Worm (Caenorhabditis elegans) whole organism, L1 larva: ENCODE measurements around the gene C36E6.8.
A peak's percentile ranks its signal among the peaks of the same experiment; 100 is the strongest.

Source experiments
- C04F5.9 ChIP-seq: sonication (generic microtip); optimal IDR thresholded peaks from 2 replicates; lab custom pipeline; 2016; ENCODE audit warnings: missing genetic modification characterization, missing compliant biosample characterization
- C16A3.4 ChIP-seq: fragments of 150-350 bp; optimal IDR thresholded peaks from 2 replicates; lab custom pipeline; 2014; ENCODE audit warnings: missing biosample characterization, missing genetic modification characterization
- C34B4.2 ChIP-seq: sonication (generic microtip); optimal IDR thresholded peaks from 2 replicates; lab custom pipeline; 2017; ENCODE audit warnings: mild to moderate bottlenecking, missing genetic modification characterization, missing compliant biosample characterization
- F16B12.6 ChIP-seq: fragments of 150-350 bp; optimal IDR thresholded peaks from 2 replicates; lab custom pipeline; 2014; ENCODE audit warnings: missing biosample characterization, missing genetic modification characterization
- aha-1 ChIP-seq: fragments of 150-350 bp; optimal IDR thresholded peaks from 2 replicates; lab custom pipeline; 2014; ENCODE audit warnings: missing biosample characterization, missing genetic modification characterization
- alr-1 ChIP-seq: fragments of 200-800 bp; sonication (Bioruptor generic); optimal IDR thresholded peaks from 2 replicates; lab custom pipeline; 2018; ENCODE audit warnings: borderline replicate concordance, mild to moderate bottlenecking, missing genetic modification characterization, missing compliant biosample characterization
- ceh-8 ChIP-seq: fragments of 200-800 bp; sonication (Bioruptor generic); optimal IDR thresholded peaks from 2 replicates; lab custom pipeline; 2018; ENCODE audit warnings: mild to moderate bottlenecking, missing genetic modification characterization, moderate library complexity, missing compliant biosample characterization
- ceh-88 ChIP-seq: fragments of 200-800 bp; sonication (Bioruptor generic); IDR thresholded peaks from 2 replicates; pipeline ENCODE4 v1.3.6; 2022; ENCODE audit warnings: missing genetic modification characterization, missing compliant biosample characterization
- ces-1 ChIP-seq: fragments of 150-350 bp; optimal IDR thresholded peaks from 2 replicates; lab custom pipeline; 2014; ENCODE audit warnings: missing biosample characterization, missing genetic modification reagents, missing genetic modification characterization
- dpl-1 ChIP-seq, 3 experiments: fragments of 150-350 bp in 2 of 3; sonication (generic microtip) in 1 of 3; optimal IDR thresholded peaks; 2 replicates each; lab custom pipeline; 2014 to 2017; ENCODE audit warnings: missing biosample characterization in 3 of 3, missing genetic modification characterization in 3 of 3, missing genetic modification reagents in 3 of 3
- dsc-1 ChIP-seq: sonication (generic microtip); optimal IDR thresholded peaks from 2 replicates; lab custom pipeline; 2016; ENCODE audit warnings: mild to moderate bottlenecking, missing genetic modification characterization, missing compliant biosample characterization
- efl-1 ChIP-seq, 4 experiments: fragments of 150-350 bp; optimal IDR thresholded peaks in 3 of 4; peaks in 1 of 4; 1 replicate in 1 of 4; 2 replicates in 3 of 4; lab custom pipeline; 2014; ENCODE audit warnings: missing biosample characterization in 2 of 4, missing genetic modification characterization in 2 of 4, missing genetic modification reagents in 2 of 4
- egl-13 ChIP-seq: sonication (generic microtip); optimal IDR thresholded peaks from 2 replicates; lab custom pipeline; 2016; ENCODE audit warnings: missing genotype, missing genetic modification reagents, missing genetic modification characterization, missing compliant biosample characterization
- egl-27 ChIP-seq, 2 experiments: fragments of 150-350 bp in 1 of 2; sonication (generic microtip); optimal IDR thresholded peaks; 3 replicates each; lab custom pipeline; 2017 to 2018; ENCODE audit warnings: missing biosample characterization in 2 of 2, missing genetic modification characterization in 2 of 2, missing genetic modification reagents in 2 of 2
- elt-2 ChIP-seq: sonication (generic microtip); optimal IDR thresholded peaks from 2 replicates; lab custom pipeline; 2016; ENCODE audit warnings: missing genetic modification characterization, mild to moderate bottlenecking, inconsistent platforms, missing compliant biosample characterization, missing genetic modification reagents
- elt-3 ChIP-seq, 6 experiments: fragments of 150-350 bp in 1 of 6; sonication (generic microtip); optimal IDR thresholded peaks; 2 replicates each; lab custom pipeline; 2017 to 2018; ENCODE audit warnings: missing biosample characterization in 6 of 6, missing genetic modification characterization in 6 of 6, inconsistent platforms in 1 of 6
- ets-5 ChIP-seq: fragments of 200-800 bp; sonication (Bioruptor generic); IDR thresholded peaks from 2 replicates; pipeline ENCODE4 v1.3.6; 2022; ENCODE audit warnings: missing genetic modification characterization, missing compliant biosample characterization
- fkh-10 ChIP-seq: sonication (generic microtip); optimal IDR thresholded peaks from 2 replicates; lab custom pipeline; 2017; ENCODE audit warnings: missing biosample characterization, missing genetic modification reagents, missing genetic modification characterization
- fkh-4 ChIP-seq: sonication (generic microtip); optimal IDR thresholded peaks from 2 replicates; lab custom pipeline; 2016; ENCODE audit warnings: missing compliant biosample characterization, missing genetic modification characterization, borderline replicate concordance
- fkh-8 ChIP-seq: sonication (generic microtip); optimal IDR thresholded peaks from 2 replicates; lab custom pipeline; 2016; ENCODE audit warnings: mild to moderate bottlenecking, missing genetic modification characterization, missing compliant biosample characterization
- fos-1 ChIP-seq: fragments of 150-350 bp; optimal IDR thresholded peaks from 2 replicates; lab custom pipeline; 2014; ENCODE audit warnings: missing biosample characterization, missing genetic modification characterization
- grh-1 ChIP-seq: fragments of 200-800 bp; sonication (Bioruptor generic); IDR thresholded peaks from 2 replicates; pipeline ENCODE4 v1.3.6; 2022; ENCODE audit warnings: missing genetic modification reagents, missing genetic modification characterization, missing compliant biosample characterization
- hlh-17 ChIP-seq: fragments of 200-800 bp; sonication (Bioruptor generic); optimal IDR thresholded peaks from 2 replicates; lab custom pipeline; 2018; ENCODE audit warnings: missing genetic modification characterization, mild to moderate bottlenecking, missing compliant biosample characterization, moderate library complexity, borderline replicate concordance
- hlh-4 ChIP-seq: sonication (generic microtip); optimal IDR thresholded peaks from 2 replicates; lab custom pipeline; 2016; ENCODE audit warnings: mild to moderate bottlenecking, missing genetic modification characterization, missing compliant biosample characterization
- irx-1 ChIP-seq: sonication (generic microtip); optimal IDR thresholded peaks from 2 replicates; lab custom pipeline; 2016; ENCODE audit warnings: missing genetic modification characterization, missing compliant biosample characterization
- isw-1 ChIP-seq: fragments of 200-800 bp; sonication (Bioruptor generic); IDR thresholded peaks from 2 replicates; pipeline ENCODE4 v1.3.6; 2022; ENCODE audit warnings: missing genetic modification characterization, missing compliant biosample characterization
- jun-1 ChIP-seq: fragments of 150-350 bp; optimal IDR thresholded peaks from 2 replicates; lab custom pipeline; 2014; ENCODE audit warnings: missing biosample characterization, missing genetic modification reagents, missing genetic modification characterization
- lin-14 ChIP-seq: fragments of 200-800 bp; sonication (Bioruptor generic); optimal IDR thresholded peaks from 2 replicates; lab custom pipeline; 2018; ENCODE audit warnings: mild to moderate bottlenecking, missing genetic modification characterization, moderate library complexity, missing compliant biosample characterization
- lin-15B ChIP-seq: fragments of 150-350 bp; sonication (generic microtip); optimal IDR thresholded peaks from 3 replicates; lab custom pipeline; 2014; ENCODE audit warnings: missing biosample characterization, missing genetic modification characterization
- nhr-11 ChIP-seq: fragments of 150-350 bp; optimal IDR thresholded peaks from 2 replicates; lab custom pipeline; 2014; ENCODE audit warnings: missing biosample characterization, missing genetic modification characterization
- nhr-12 ChIP-seq: sonication (generic microtip); optimal IDR thresholded peaks from 2 replicates; lab custom pipeline; 2017; ENCODE audit warnings: missing biosample characterization, missing genetic modification characterization
- nhr-19 ChIP-seq: fragments of 200-800 bp; sonication (Bioruptor generic); conservative IDR thresholded peaks from 2 replicates; pipeline ENCODE4 v1.3.6; 2022; ENCODE audit warnings: missing genetic modification characterization, missing compliant biosample characterization
- nhr-237 ChIP-seq: fragments of 150-350 bp; optimal IDR thresholded peaks from 2 replicates; lab custom pipeline; 2014; ENCODE audit warnings: missing biosample characterization, missing genetic modification characterization
- nhr-47 ChIP-seq: sonication (generic microtip); optimal IDR thresholded peaks from 2 replicates; lab custom pipeline; 2016; ENCODE audit warnings: mild to moderate bottlenecking, missing genetic modification characterization, moderate library complexity, missing compliant biosample characterization
- nhr-71 ChIP-seq: sonication (generic microtip); optimal IDR thresholded peaks from 2 replicates; lab custom pipeline; 2016; ENCODE audit warnings: mild to moderate bottlenecking, missing genetic modification characterization, moderate library complexity, missing compliant biosample characterization
- nhr-76 ChIP-seq: sonication (generic microtip); optimal IDR thresholded peaks from 2 replicates; lab custom pipeline; 2017; ENCODE audit warnings: missing biosample characterization, missing genetic modification characterization
- nhr-84 ChIP-seq: sonication (generic microtip); optimal IDR thresholded peaks from 2 replicates; lab custom pipeline; 2017; ENCODE audit warnings: missing biosample characterization, missing genetic modification characterization
- nhr-85 ChIP-seq: sonication (generic microtip); peaks from one replicate; lab custom pipeline; 2016; ENCODE audit warnings: missing genetic modification characterization, inconsistent platforms, missing compliant biosample characterization
- nhr-90 ChIP-seq: sonication (generic microtip); optimal IDR thresholded peaks from 2 replicates; lab custom pipeline; 2016; ENCODE audit warnings: mild to moderate bottlenecking, missing genetic modification characterization, missing compliant biosample characterization; ENCODE audit not compliant: poor library complexity
- pax-3 ChIP-seq: fragments of 200-800 bp; sonication (Bioruptor generic); optimal IDR thresholded peaks from 2 replicates; lab custom pipeline; 2018; ENCODE audit warnings: mild to moderate bottlenecking, missing genetic modification characterization, moderate library complexity, missing compliant biosample characterization
- rnt-1 ChIP-seq: sonication (generic microtip); optimal IDR thresholded peaks from 2 replicates; lab custom pipeline; 2016; ENCODE audit warnings: mild to moderate bottlenecking, missing genetic modification characterization, moderate library complexity, missing compliant biosample characterization
- snpc-4 ChIP-seq: fragments of 150-350 bp; optimal IDR thresholded peaks from 2 replicates; lab custom pipeline; 2014; ENCODE audit warnings: missing biosample characterization, missing genetic modification characterization
- snu-23 ChIP-seq: sonication (generic microtip); optimal IDR thresholded peaks from 2 replicates; lab custom pipeline; 2016; ENCODE audit warnings: missing genetic modification characterization, missing compliant biosample characterization
- sptf-1 ChIP-seq: fragments of 150-350 bp; optimal IDR thresholded peaks from 2 replicates; lab custom pipeline; 2014; ENCODE audit warnings: missing biosample characterization, missing genetic modification characterization
- swsn-7 ChIP-seq: sonication (generic microtip); optimal IDR thresholded peaks from 2 replicates; lab custom pipeline; 2016; ENCODE audit warnings: missing genetic modification characterization, missing compliant biosample characterization
- tlp-1 ChIP-seq: fragments of 150-350 bp; optimal IDR thresholded peaks from 2 replicates; lab custom pipeline; 2014; ENCODE audit warnings: missing biosample characterization, missing genetic modification characterization
- unc-130 ChIP-seq: fragments of 150-350 bp; optimal IDR thresholded peaks from 2 replicates; lab custom pipeline; 2017; ENCODE audit warnings: missing biosample characterization, missing genetic modification characterization, inconsistent platforms
- unc-30 ChIP-seq: sonication (generic microtip); optimal IDR thresholded peaks from 2 replicates; lab custom pipeline; 2017; ENCODE audit warnings: missing biosample characterization, missing genetic modification characterization
- unc-98 ChIP-seq: fragments of 200-800 bp; sonication (Bioruptor generic); IDR thresholded peaks from 2 replicates; pipeline ENCODE4 v1.3.6; 2022; ENCODE audit warnings: missing genetic modification characterization, missing compliant biosample characterization
- zag-1 ChIP-seq: fragments of 150-350 bp; optimal IDR thresholded peaks from 2 replicates; lab custom pipeline; 2014; ENCODE audit warnings: missing biosample characterization, missing genetic modification characterization
- zip-4 ChIP-seq: fragments of 200-800 bp; sonication (Bioruptor generic); optimal IDR thresholded peaks from 2 replicates; lab custom pipeline; 2018; ENCODE audit warnings: mild to moderate bottlenecking, missing genetic modification characterization, moderate library complexity, missing compliant biosample characterization
- ztf-11 ChIP-seq, 2 experiments: sonication (generic microtip); optimal IDR thresholded peaks; 2 replicates each; lab custom pipeline; 2016 to 2017; ENCODE audit warnings: missing genetic modification characterization in 2 of 2, missing biosample characterization in 1 of 2, missing compliant biosample characterization in 1 of 2

C36E6.8 gene

ce11 chrX:17392182-17392581, 46.3 kb upstream of the C36E6.8 start (continued):
- TF ChIP-seq egl-27 (tag; optimal IDR thresholded peaks at IDR 0.05; lab: Kevin White, UChicago) (peak in 1 of 2 experiments; percentile 5), snpc-4 (tag; lab: Kevin White, UChicago) (peak; percentile 45), irx-1 (tag; lab: Kevin White, UChicago) (peak; percentile 16), nhr-11 (tag; lab: Kevin White, UChicago) (no peak), zip-4 (no peak), aha-1 (tag; lab: Kevin White, UChicago) (no peak), dpl-1 (GFP tag; optimal IDR thresholded peaks at IDR 0.05; lab: Kevin White, UChicago) (peak; percentile 30 to 62 (median 43)), nhr-84 (tag; lab: Kevin White, UChicago) (no peak), isw-1 (GFP tag; lab: Robert Waterston, UW) (no peak), ces-1 (GFP tag; lab: Kevin White, UChicago) (no peak), snu-23 (GFP tag; lab: Kevin White, UChicago) (peak; percentile 86), rnt-1 (tag; lab: Kevin White, UChicago) (peak; percentile 83), nhr-90 (tag; lab: Kevin White, UChicago) (peak; percentile 66), hlh-17 (GFP tag; lab: Kevin White, UChicago) (no peak), lin-14 (GFP tag; lab: Kevin White, UChicago) (peak; percentile 95), fkh-8 (tag; lab: Kevin White, UChicago) (peak; percentile 8), unc-98 (GFP tag; lab: Robert Waterston, UW) (no peak), nhr-19 (peak; percentile 57), C16A3.4 (tag; lab: Kevin White, UChicago) (peak; percentile 84), nhr-71 (tag; lab: Kevin White, UChicago) (peak; percentile 84), grh-1 (GFP tag; lab: Robert Waterston, UW) (no peak), unc-130 (tag; lab: Kevin White, UChicago) (peak; percentile 92), nhr-76 (tag; lab: Kevin White, UChicago) (no peak), elt-2 (tag; lab: Kevin White, UChicago) (no peak), tlp-1 (tag; lab: Kevin White, UChicago) (no peak), fkh-4 (tag; lab: Kevin White, UChicago) (no peak), nhr-237 (tag; lab: Kevin White, UChicago) (no peak), elt-3 (tag; optimal IDR thresholded peaks at IDR 0.05; lab: Kevin White, UChicago) (peak in 3 of 6 experiments; percentile 19 to 38 (median 25)), pax-3 (tag; lab: Kevin White, UChicago) (no peak), nhr-85 (tag; lab: Kevin White, UChicago) (peak; percentile 88), nhr-12 (tag; lab: Kevin White, UChicago) (no peak), C04F5.9 (tag; lab: Kevin White, UChicago) (no peak), swsn-7 (tag; lab: Kevin White, UChicago) (peak; percentile 76), nhr-47 (tag; lab: Kevin White, UChicago) (peak; percentile 78), ztf-11 (tag; optimal IDR thresholded peaks at IDR 0.05; lab: Kevin White, UChicago) (no peak), F16B12.6 (tag; lab: Kevin White, UChicago) (peak; percentile 46), egl-13 (tag; lab: Kevin White, UChicago) (peak; percentile 17), ets-5 (GFP tag; lab: Robert Waterston, UW) (no peak), unc-30 (no peak), C34B4.2 (no peak), hlh-4 (tag; lab: Kevin White, UChicago) (no peak), alr-1 (tag; lab: Kevin White, UChicago) (no peak), lin-15B (peak; percentile 54), efl-1 (optimal IDR thresholded peaks at IDR 0.05; lab: Kevin White, UChicago) (peak; percentile 54 to 56), efl-1 (GFP tag; optimal IDR thresholded peaks at IDR 0.05 in 1 of 2; lab: Kevin White, UChicago) (peak; percentile 40 to 83), jun-1 (tag; lab: Kevin White, UChicago) (peak; percentile 22), dsc-1 (tag; lab: Kevin White, UChicago) (peak; percentile 63), fos-1 (tag; lab: Kevin White, UChicago) (peak; percentile 11), zag-1 (tag; lab: Kevin White, UChicago) (no peak), sptf-1 (tag; lab: Kevin White, UChicago) (no peak), fkh-10 (no peak), ceh-88 (GFP tag; lab: Robert Waterston, UW) (no peak; the same call in 1 of the 2 replicates), ceh-8 (no peak)
